Worm (Caenorhabditis elegans): ENCODE results near the gene F28C6.8.

Gene F28C6.8

ce11 chrII:8583035-8583434 is 23.6 kb upstream of the F28C6.8 start:
- TF ChIP-seq F16B12.6 (tag; optimal IDR thresholded peaks at IDR 0.05) (no peak), sup-37 (GFP tag; optimal IDR thresholded peaks at IDR 0.05) (no peak), blmp-1 (tag; optimal IDR thresholded peaks at IDR 0.05) (no peak), alr-1 (tag; optimal IDR thresholded peaks at IDR 0.05; ENCODE audit: borderline replicate concordance) (no peak)

- no peak for TF ChIP-seq ceh-63 (GFP tag; optimal IDR thresholded peaks at IDR 0.05)
- TF ChIP-seq nhr-76 (tag; optimal IDR thresholded peaks at IDR 0.05) = no peak
- no peak for TF ChIP-seq elt-2 (tag; optimal IDR thresholded peaks at IDR 0.05)
- peak; percentile 12 for TF ChIP-seq mep-1 (tag; optimal IDR thresholded peaks at IDR 0.05)
- peak; percentile 11 for TF ChIP-seq snu-23 (GFP tag; optimal IDR thresholded peaks at IDR 0.05)
- peak in 1 of 2 experiments; percentile 57 for TF ChIP-seq lsy-2 (tag; optimal IDR thresholded peaks at IDR 0.05)
- no peak for TF ChIP-seq zag-1 (tag; optimal IDR thresholded peaks at IDR 0.05)
- peak; percentile 7 for TF ChIP-seq C16A3.4 (tag; optimal IDR thresholded peaks at IDR 0.05)
- peak; percentile 62 for TF ChIP-seq nhr-71 (tag; optimal IDR thresholded peaks at IDR 0.05)
- no peak for TF ChIP-seq pag-3 (tag; optimal IDR thresholded peaks at IDR 0.05; ENCODE audit: borderline replicate concordance, insufficient read depth)
- TF ChIP-seq lin-35 (GFP tag; optimal IDR thresholded peaks at IDR 0.05) = peak in 1 of 2 experiments; percentile 14
- no peak for TF ChIP-seq fkh-4 (tag; optimal IDR thresholded peaks at IDR 0.05; ENCODE audit: borderline replicate concordance)
- no peak for TF ChIP-seq Y116A8C.19 (tag; optimal IDR thresholded peaks at IDR 0.05; ENCODE audit: borderline replicate concordance)
- no peak for TF ChIP-seq zip-4 (GFP tag; optimal IDR thresholded peaks at IDR 0.05)
- peak; percentile 73 for TF ChIP-seq lin-14 (GFP tag; optimal IDR thresholded peaks at IDR 0.05)
- no peak for TF ChIP-seq pqm-1 (tag; optimal IDR thresholded peaks at IDR 0.05)
- TF ChIP-seq unc-98 (GFP tag; IDR thresholded peaks at IDR 0.05) = no peak
- no peak for TF ChIP-seq ceh-8 (GFP tag; optimal IDR thresholded peaks at IDR 0.05)
- TF ChIP-seq lin-15B (tag; optimal IDR thresholded peaks at IDR 0.05) = no peak
- no peak for TF ChIP-seq nhr-12 (tag; optimal IDR thresholded peaks at IDR 0.05)
- TF ChIP-seq pax-3 (tag; optimal IDR thresholded peaks at IDR 0.05) = no peak
- no peak for TF ChIP-seq irx-1 (tag; optimal IDR thresholded peaks at IDR 0.05)
- no peak for TF ChIP-seq aly-2 (tag; optimal IDR thresholded peaks at IDR 0.05)
- no peak for TF ChIP-seq fkh-10 (GFP tag; optimal IDR thresholded peaks at IDR 0.05)
- no peak for TF ChIP-seq ceh-88 (GFP tag; IDR thresholded peaks at IDR 0.05)
- no peak for TF ChIP-seq nhr-47 (tag; optimal IDR thresholded peaks at IDR 0.05)
- TF ChIP-seq fkh-8 (tag; optimal IDR thresholded peaks at IDR 0.05) = no peak
- no peak for TF ChIP-seq unc-130 (tag; optimal IDR thresholded peaks at IDR 0.05)
- TF ChIP-seq C04F5.9 (tag; optimal IDR thresholded peaks at IDR 0.05) = no peak
- no peak for TF ChIP-seq lin-13 (GFP tag; optimal IDR thresholded peaks at IDR 0.05)
- TF ChIP-seq hlh-17 (GFP tag; optimal IDR thresholded peaks at IDR 0.05; ENCODE audit: borderline replicate concordance) = no peak
- no peak for TF ChIP-seq ceh-90 (tag; optimal IDR thresholded peaks at IDR 0.05)
- TF ChIP-seq egl-13 (tag; optimal IDR thresholded peaks at IDR 0.05) = no peak
- TF ChIP-seq mef-2 (tag; optimal IDR thresholded peaks at IDR 0.05) = no peak
- no peak for TF ChIP-seq xbp-1 (tag; optimal IDR thresholded peaks at IDR 0.05)
- TF ChIP-seq ceh-82 (tag; optimal IDR thresholded peaks at IDR 0.05) = no peak
- TF ChIP-seq nhr-84 (tag; optimal IDR thresholded peaks at IDR 0.05) = no peak
- no peak for TF ChIP-seq nhr-11 (tag; optimal IDR thresholded peaks at IDR 0.05)
- TF ChIP-seq ztf-11 (tag; optimal IDR thresholded peaks at IDR 0.05) = no peak
- no peak for TF ChIP-seq C34B4.2 (tag; optimal IDR thresholded peaks at IDR 0.05)
- TF ChIP-seq sup-37 (GFP tag; optimal IDR thresholded peaks at IDR 0.05) = no peak
- TF ChIP-seq vab-15 (tag; optimal IDR thresholded peaks at IDR 0.05) = no peak
- no peak for TF ChIP-seq ets-5 (GFP tag; IDR thresholded peaks at IDR 0.05)
- TF ChIP-seq rnt-1 (tag; optimal IDR thresholded peaks at IDR 0.05) = peak; percentile 42
- TF ChIP-seq dpl-1 (GFP tag; optimal IDR thresholded peaks at IDR 0.05) = no peak
- no peak for TF ChIP-seq mdl-1 (tag; optimal IDR thresholded peaks at IDR 0.05)
- peak; percentile 64 for TF ChIP-seq blmp-1 (tag; optimal IDR thresholded peaks at IDR 0.05)
- no peak for TF ChIP-seq snpc-4 (tag; optimal IDR thresholded peaks at IDR 0.05)
Measured at ce11 chrII:8585036-8585627, 21.5 kb upstream of the F28C6.8 start, which contains the start of gene F54C9.11. Gene F54C9.11, minus strand, starts transcription at chrII:8585086.

Measured in whole organism, L1 larva.